Worm (Caenorhabditis elegans) whole organism, L1 larva: ENCODE results near the gene R08E3.3.

Experiments
- aly-2 ChIP-seq: fragments of 150-350 bp; optimal IDR thresholded peaks from 2 replicates; lab custom pipeline; 2014; ENCODE audit warnings: missing biosample characterization, missing genetic modification characterization
- ama-1 ChIP-seq: fragments of 150-350 bp; optimal IDR thresholded peaks from 2 replicates; lab custom pipeline; 2014
- ceh-82 ChIP-seq, 3 experiments: fragments of 150-350 bp in 1 of 3; sonication (generic microtip) in 2 of 3; optimal IDR thresholded peaks; 2 replicates each; lab custom pipeline; 2014 to 2017; ENCODE audit warnings: missing biosample characterization in 3 of 3, missing genetic modification characterization in 3 of 3
- egl-13 ChIP-seq: sonication (generic microtip); optimal IDR thresholded peaks from 2 replicates; lab custom pipeline; 2016; ENCODE audit warnings: missing genotype, missing genetic modification reagents, missing genetic modification characterization, missing compliant biosample characterization
- jun-1 ChIP-seq: fragments of 150-350 bp; optimal IDR thresholded peaks from 2 replicates; lab custom pipeline; 2014; ENCODE audit warnings: missing biosample characterization, missing genetic modification reagents, missing genetic modification characterization
- lin-35 ChIP-seq, 2 experiments: fragments of 150-350 bp; optimal IDR thresholded peaks; 2 replicates each; lab custom pipeline; 2014; ENCODE audit warnings: missing biosample characterization in 2 of 2, missing genetic modification characterization in 2 of 2, missing genetic modification reagents in 2 of 2
- pag-3 ChIP-seq: sonication (generic microtip); optimal IDR thresholded peaks from 2 replicates; lab custom pipeline; 2017; ENCODE audit warnings: missing genetic modification characterization, mild to moderate bottlenecking, missing compliant biosample characterization, antibody characterized with exemption, borderline replicate concordance; ENCODE audit not compliant: insufficient read depth
- pqm-1 ChIP-seq: sonication (generic microtip); optimal IDR thresholded peaks from 3 replicates; lab custom pipeline; 2017; ENCODE audit warnings: missing biosample characterization, missing genetic modification characterization
- snpc-4 ChIP-seq: fragments of 150-350 bp; optimal IDR thresholded peaks from 2 replicates; lab custom pipeline; 2014; ENCODE audit warnings: missing biosample characterization, missing genetic modification characterization
- snu-23 ChIP-seq: sonication (generic microtip); optimal IDR thresholded peaks from 2 replicates; lab custom pipeline; 2016; ENCODE audit warnings: missing genetic modification characterization, missing compliant biosample characterization
- unc-62 ChIP-seq: fragments of 150-350 bp; optimal IDR thresholded peaks from 2 replicates; lab custom pipeline; 2014; ENCODE audit warnings: missing biosample characterization, missing genetic modification reagents, missing genetic modification characterization
- ztf-11 ChIP-seq, 2 experiments: sonication (generic microtip); optimal IDR thresholded peaks; 2 replicates each; lab custom pipeline; 2016 to 2017; ENCODE audit warnings: missing genetic modification characterization in 2 of 2, missing biosample characterization in 1 of 2, missing compliant biosample characterization in 1 of 2

DNA sequence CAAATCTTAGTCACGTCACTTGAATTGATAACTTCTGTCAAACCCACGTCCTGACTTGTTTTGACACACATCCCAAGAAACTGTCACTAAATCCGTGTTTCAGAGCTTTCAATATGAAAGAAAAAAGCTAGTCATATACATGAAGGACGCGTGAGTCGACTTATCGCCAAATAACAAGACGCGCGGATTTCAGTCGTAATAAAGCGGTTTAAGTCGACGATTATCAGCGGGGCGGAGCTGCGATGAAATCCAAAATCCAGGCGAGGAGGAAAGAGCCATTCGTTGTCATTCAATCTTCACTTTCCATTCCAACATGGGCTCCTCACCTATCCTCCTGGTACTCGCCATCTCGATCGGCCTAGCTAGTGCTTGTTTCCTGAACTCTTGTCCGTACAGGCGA is 47.4 kb downstream of the R08E3.3 start, which contains the start of gene ntc-1:
- TF ChIP-seq egl-13 (tag; lab: Kevin White, UChicago): no peak
- TF ChIP-seq aly-2 (tag; lab: Kevin White, UChicago): no peak
- TF ChIP-seq jun-1 (tag; lab: Kevin White, UChicago): no peak
- no peak for TF ChIP-seq pqm-1
- no peak for TF ChIP-seq ceh-82 (tag; optimal IDR thresholded peaks at IDR 0.05; lab: Kevin White, UChicago)
- no peak for TF ChIP-seq snu-23 (GFP tag; lab: Kevin White, UChicago)
- TF ChIP-seq snpc-4: no peak
- TF ChIP-seq lin-35 (GFP tag; optimal IDR thresholded peaks at IDR 0.05; lab: Kevin White, UChicago): no peak
- no peak for TF ChIP-seq ztf-11 (tag; optimal IDR thresholded peaks at IDR 0.05; lab: Kevin White, UChicago)
- TF ChIP-seq ama-1: no peak
- TF ChIP-seq unc-62 (GFP tag; lab: Kevin White, UChicago): no peak
- no peak for TF ChIP-seq pag-3 (tag; lab: Kevin White, UChicago)
